Fruit fly (Drosophila melanogaster) whole organism, embryonic: ENCODE data around the gene pes.
A peak's percentile ranks its signal among the peaks of the same experiment; 100 is the strongest.

Experiments used
- Adf1 ChIP-seq: fragments of 200-800 bp; sonication (Bioruptor generic); IDR thresholded peaks from 2 replicates; pipeline ENCODE4 v1.3.6; 2022; ENCODE audit warnings: missing biosample characterization, missing genetic modification characterization
- CG10274 ChIP-seq: fragments of 200-800 bp; sonication (Bioruptor generic); optimal IDR thresholded peaks from 3 replicates; lab custom pipeline; 2017; ENCODE audit warnings: missing biosample characterization, mild to moderate bottlenecking, missing genetic modification characterization
- CG10654 ChIP-seq: fragments of 200-800 bp; sonication (Bioruptor generic); optimal IDR thresholded peaks from 2 replicates; lab custom pipeline; 2016; ENCODE audit warnings: missing biosample characterization, missing genetic modification characterization
- CG11696 ChIP-seq: fragments of 200-800 bp; sonication (Bioruptor generic); IDR thresholded peaks from 2 replicates; pipeline ENCODE4 v1.3.6; 2022; ENCODE audit warnings: missing biosample characterization, missing genetic modification characterization
- CG12071 ChIP-seq: fragments of 200-800 bp; sonication (Bioruptor generic); optimal IDR thresholded peaks from 3 replicates; lab custom pipeline; 2018; ENCODE audit warnings: missing biosample characterization, mild to moderate bottlenecking, missing genetic modification characterization
- CG1233 ChIP-seq: fragments of 200-800 bp; sonication (Bioruptor generic); optimal IDR thresholded peaks from 4 replicates; lab custom pipeline; 2018; ENCODE audit warnings: missing biosample characterization, mild to moderate bottlenecking, missing genetic modification characterization
- CG14710 ChIP-seq: fragments of 200-800 bp; sonication (Bioruptor generic); optimal IDR thresholded peaks from 3 replicates; lab custom pipeline; 2019; ENCODE audit warnings: missing biosample characterization, mild to moderate bottlenecking, missing genetic modification characterization, moderate library complexity
- CG15011 ChIP-seq: fragments of 200-800 bp; sonication (Bioruptor generic); optimal IDR thresholded peaks from 3 replicates; lab custom pipeline; 2018; ENCODE audit warnings: missing biosample characterization, mild to moderate bottlenecking, missing genetic modification characterization
- CG1529 ChIP-seq: fragments of 200-800 bp; sonication (Bioruptor generic); optimal IDR thresholded peaks from 3 replicates; lab custom pipeline; 2018; ENCODE audit warnings: missing biosample characterization, missing genetic modification characterization
- CG17568 ChIP-seq: fragments of 200-800 bp; sonication (Bioruptor generic); optimal IDR thresholded peaks from 2 replicates; lab custom pipeline; 2018; ENCODE audit warnings: missing biosample characterization, mild to moderate bottlenecking, missing genetic modification characterization, moderate library complexity
- CG2202 ChIP-seq: fragments of 200-800 bp; sonication (Bioruptor generic); optimal IDR thresholded peaks from 2 replicates; lab custom pipeline; 2018; ENCODE audit warnings: missing biosample characterization, mild to moderate bottlenecking, missing genetic modification characterization
- CG2678 ChIP-seq: fragments of 200-800 bp; sonication (Bioruptor generic); optimal IDR thresholded peaks from 3 replicates; lab custom pipeline; 2019; ENCODE audit warnings: missing biosample characterization, mild to moderate bottlenecking, missing genetic modification characterization, moderate library complexity
- CG2712 ChIP-seq: fragments of 200-800 bp; optimal IDR thresholded peaks from 3 replicates; lab custom pipeline; 2019; ENCODE audit warnings: missing biosample characterization, mild to moderate bottlenecking, missing genetic modification characterization, moderate library complexity
- CG2889 ChIP-seq: fragments of 200-800 bp; sonication (Bioruptor generic); IDR thresholded peaks from 3 replicates; pipeline ENCODE4 v1.3.6; 2022; ENCODE audit warnings: missing biosample characterization, missing genetic modification characterization
- CG31441 ChIP-seq: fragments of 200-800 bp; sonication (Bioruptor generic); IDR thresholded peaks from 2 replicates; pipeline ENCODE4 v1.3.6; 2022; ENCODE audit warnings: missing biosample characterization, missing genetic modification characterization
- CG32767 ChIP-seq: fragments of 200-800 bp; sonication (Bioruptor generic); IDR thresholded peaks from 2 replicates; pipeline ENCODE4 v1.3.6; 2022; ENCODE audit warnings: missing biosample characterization, missing genetic modification characterization
- CG4328 ChIP-seq: fragments of 200-800 bp; sonication (Bioruptor generic); optimal IDR thresholded peaks from 3 replicates; lab custom pipeline; 2017; ENCODE audit warnings: missing biosample characterization, missing genetic modification reagents, missing genetic modification characterization
- CG4424 ChIP-seq: fragments of 200-800 bp; sonication (Bioruptor generic); optimal IDR thresholded peaks from 3 replicates; lab custom pipeline; 2016; ENCODE audit warnings: missing biosample characterization, missing genetic modification characterization
- CG4617 ChIP-seq: fragments of 200-800 bp; sonication (Bioruptor generic); optimal IDR thresholded peaks from 3 replicates; lab custom pipeline; 2016; ENCODE audit warnings: missing biosample characterization, missing genetic modification characterization, borderline replicate concordance
- CG4820 ChIP-seq: fragments of 200-800 bp; sonication (Bioruptor generic); optimal IDR thresholded peaks from 3 replicates; lab custom pipeline; 2016; ENCODE audit warnings: missing biosample characterization, missing genetic modification characterization
- CG5953 ChIP-seq: fragments of 200-800 bp; sonication (Bioruptor generic); IDR thresholded peaks from 2 replicates; pipeline ENCODE4 v1.3.6; 2022; ENCODE audit warnings: missing biosample characterization, missing genetic modification characterization
- CG7928 ChIP-seq: fragments of 200-800 bp; sonication (Bioruptor generic); optimal IDR thresholded peaks from 2 replicates; lab custom pipeline; 2017; ENCODE audit warnings: missing biosample characterization, mild to moderate bottlenecking, missing genetic modification characterization
- CG8281 ChIP-seq: fragments of 200-800 bp; sonication (Bioruptor generic); optimal IDR thresholded peaks from 2 replicates; lab custom pipeline; 2018; ENCODE audit warnings: missing biosample characterization, mild to moderate bottlenecking, missing genetic modification characterization, moderate library complexity
- CG8388 ChIP-seq: fragments of 200-800 bp; sonication (Bioruptor generic); optimal IDR thresholded peaks from 2 replicates; lab custom pipeline; 2019; ENCODE audit warnings: missing biosample characterization, mild to moderate bottlenecking, missing genetic modification characterization, moderate library complexity
- CG9876 ChIP-seq: fragments of 200-800 bp; sonication (Bioruptor generic); optimal IDR thresholded peaks from 2 replicates; lab custom pipeline; 2016; ENCODE audit warnings: missing biosample characterization, missing genetic modification characterization
- CTCF ChIP-seq: fragments of 200-800 bp; sonication (Bioruptor generic); optimal IDR thresholded peaks from 2 replicates; lab custom pipeline; 2017; ENCODE audit warnings: missing biosample characterization, mild to moderate bottlenecking, missing genetic modification characterization, moderate library complexity
- D19A ChIP-seq: fragments of 200-800 bp; optimal IDR thresholded peaks from 3 replicates; lab custom pipeline; 2019; ENCODE audit warnings: missing biosample characterization, mild to moderate bottlenecking, missing genetic modification characterization, moderate library complexity
- Dbx ChIP-seq: fragments of 200-800 bp; sonication (Bioruptor generic); IDR thresholded peaks from 3 replicates; pipeline ENCODE4 v1.3.6; 2022; ENCODE audit warnings: missing biosample characterization, missing genetic modification characterization
- Dp ChIP-seq: fragments of 200-800 bp; sonication (Bioruptor generic); optimal IDR thresholded peaks from 2 replicates; lab custom pipeline; 2018; ENCODE audit warnings: missing biosample characterization, mild to moderate bottlenecking, missing genetic modification characterization, moderate library complexity
- E2f1 ChIP-seq: fragments of 200-800 bp; sonication (Bioruptor generic); IDR thresholded peaks from 2 replicates; pipeline ENCODE4 v1.3.6; 2022; ENCODE audit warnings: missing biosample characterization, missing genetic modification characterization
- Hand ChIP-seq: fragments of 200-800 bp; sonication (Bioruptor generic); optimal IDR thresholded peaks from 2 replicates; lab custom pipeline; 2017; ENCODE audit warnings: mild to moderate bottlenecking, missing biosample characterization, missing genetic modification reagents, missing genetic modification characterization
- Hsf ChIP-seq: fragments of 200-800 bp; sonication (Bioruptor generic); optimal IDR thresholded peaks from 3 replicates; lab custom pipeline; 2016; ENCODE audit warnings: missing biosample characterization, missing genetic modification characterization
- Lim3 ChIP-seq: fragments of 200-800 bp; sonication (Bioruptor generic); IDR thresholded peaks from 2 replicates; pipeline ENCODE4 v1.3.6; 2022; ENCODE audit warnings: missing biosample characterization, missing genetic modification characterization
- Nf-YC ChIP-seq: fragments of 200-800 bp; optimal IDR thresholded peaks from 3 replicates; lab custom pipeline; 2019; ENCODE audit warnings: missing biosample characterization, mild to moderate bottlenecking, missing genetic modification characterization, moderate library complexity
- Opbp ChIP-seq: fragments of 200-800 bp; sonication (Bioruptor generic); IDR thresholded peaks from 3 replicates; pipeline ENCODE4 v1.3.6; 2022; ENCODE audit warnings: missing biosample characterization, missing genetic modification characterization; ENCODE audit not compliant: partially characterized antibody
- Poxn ChIP-seq: fragments of 200-800 bp; sonication (Bioruptor generic); IDR thresholded peaks from 2 replicates; pipeline ENCODE4 v1.3.6; 2022; ENCODE audit warnings: missing biosample characterization, missing genetic modification characterization
- Side ChIP-seq: fragments of 200-800 bp; sonication (Bioruptor generic); optimal IDR thresholded peaks from 2 replicates; lab custom pipeline; 2016; ENCODE audit warnings: missing biosample characterization, missing genetic modification characterization
- ac ChIP-seq: fragments of 200-800 bp; sonication (Bioruptor generic); optimal IDR thresholded peaks from 3 replicates; lab custom pipeline; 2017; ENCODE audit warnings: missing biosample characterization, mild to moderate bottlenecking, missing genetic modification characterization
- aop ChIP-seq: fragments of 200-800 bp; sonication (Bioruptor generic); IDR thresholded peaks from 2 replicates; pipeline ENCODE4 v1.3.6; 2022; ENCODE audit warnings: missing biosample characterization, missing genetic modification characterization
- ase ChIP-seq: fragments of 200-800 bp; sonication (Bioruptor generic); IDR thresholded peaks from 3 replicates; pipeline ENCODE4 v1.3.6; 2022; ENCODE audit warnings: missing biosample characterization, missing genetic modification characterization
- crc ChIP-seq: fragments of 200-800 bp; sonication (Bioruptor generic); optimal IDR thresholded peaks from 2 replicates; lab custom pipeline; 2016; ENCODE audit warnings: missing biosample characterization, missing genetic modification characterization
- en ChIP-seq: fragments of 200-800 bp; sonication (Bioruptor generic); optimal IDR thresholded peaks from 2 replicates; lab custom pipeline; 2016; ENCODE audit warnings: missing biosample characterization, missing genetic modification characterization
- fd102C ChIP-seq: fragments of 200-800 bp; sonication (Bioruptor generic); optimal IDR thresholded peaks from 2 replicates; lab custom pipeline; 2018; ENCODE audit warnings: missing biosample characterization, mild to moderate bottlenecking, missing genetic modification characterization, moderate library complexity
- hbn ChIP-seq: fragments of 200-800 bp; sonication (Bioruptor generic); IDR thresholded peaks from 2 replicates; pipeline ENCODE4 v1.3.6; 2022; ENCODE audit warnings: missing biosample characterization, missing genetic modification characterization; ENCODE audit not compliant: partially characterized antibody
- jing ChIP-seq: fragments of 200-800 bp; sonication (Bioruptor generic); optimal IDR thresholded peaks from 2 replicates; lab custom pipeline; 2018; ENCODE audit warnings: missing biosample characterization, mild to moderate bottlenecking, missing genetic modification characterization
- phol ChIP-seq: fragments of 200-800 bp; sonication (Bioruptor generic); optimal IDR thresholded peaks from 3 replicates; lab custom pipeline; 2018; ENCODE audit warnings: missing biosample characterization, mild to moderate bottlenecking, missing genetic modification characterization, moderate library complexity
- sd ChIP-seq: fragments of 200-800 bp; sonication (Bioruptor generic); optimal IDR thresholded peaks from 3 replicates; lab custom pipeline; 2018; ENCODE audit warnings: missing biosample characterization, mild to moderate bottlenecking, missing genetic modification characterization, moderate library complexity
- sim ChIP-seq: fragments of 200-800 bp; sonication (Bioruptor generic); IDR thresholded peaks from 2 replicates; pipeline ENCODE4 v1.3.6; 2022; ENCODE audit warnings: missing biosample characterization, missing genetic modification characterization
- wek ChIP-seq: fragments of 200-800 bp; sonication (Bioruptor generic); optimal IDR thresholded peaks from 3 replicates; lab custom pipeline; 2018; ENCODE audit warnings: missing biosample characterization, mild to moderate bottlenecking, missing genetic modification characterization, moderate library complexity
- z ChIP-seq: fragments of 200-800 bp; sonication (Bioruptor generic); IDR thresholded peaks from 3 replicates; pipeline ENCODE4 v1.3.6; 2022; ENCODE audit warnings: missing biosample characterization, missing genetic modification characterization
- zfh1 ChIP-seq: fragments of 200-800 bp; sonication (Bioruptor generic); IDR thresholded peaks from 3 replicates; pipeline ENCODE4 v1.3.6; 2022; ENCODE audit warnings: missing biosample characterization, missing genetic modification characterization
- zfh2 ChIP-seq: fragments of 200-800 bp; sonication (Bioruptor generic); optimal IDR thresholded peaks from 2 replicates; lab custom pipeline; 2016; ENCODE audit warnings: missing biosample characterization, missing genetic modification characterization

Gene pes

DNA sequence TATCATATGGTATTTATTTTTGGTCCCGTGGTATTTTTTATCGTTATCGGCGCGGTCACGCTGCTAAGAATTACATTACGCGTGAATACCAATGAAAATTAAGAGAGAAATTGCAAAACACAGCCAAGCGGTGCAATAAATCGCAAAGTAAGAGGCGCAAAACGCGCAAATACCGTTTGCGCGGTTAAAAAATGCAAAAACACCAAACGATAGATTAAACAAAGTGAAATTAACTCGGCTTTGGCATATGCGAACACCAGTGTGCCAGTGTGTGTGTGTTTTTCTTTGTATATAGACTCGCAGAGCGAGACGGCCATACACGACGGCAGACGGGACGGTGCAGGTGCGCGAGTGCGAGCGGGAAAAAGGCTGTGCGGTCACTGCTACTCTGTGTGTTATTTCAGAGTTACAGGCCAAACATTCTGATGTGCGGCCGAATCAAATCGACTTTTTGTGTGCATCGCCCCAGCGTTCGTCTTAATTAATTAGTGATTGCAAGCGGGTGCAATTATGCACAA is 36.8 kb upstream of the pes start, which contains the start of gene Cka:
Gene Cka (plus strand): TSS at position 29 of the 518 bp plus-strand sequence.
- TF ChIP-seq ase (GFP tag; lab: Robert Waterston, UW) (0 out of 3 replicates have a peak, but pooled peaks have one; percentile 28), zfh1 (GFP tag; lab: Robert Waterston, UW) (no peak), Adf1 (no peak; the same call in 1 of the 2 replicates), CG32767 (GFP tag; lab: Robert Waterston, UW) (peak; percentile 77), CG11696 (no peak), Dp (GFP tag; lab: Kevin White, UChicago) (peak; percentile 17), CG14710 (peak; percentile 49), sd (peak; percentile 68), CG5953 (GFP tag; lab: Robert Waterston, UW) (no peak), D19A (tag; lab: Kevin White, UChicago) (no peak), CG8281 (tag; lab: Kevin White, UChicago) (no peak), Hsf (GFP tag; lab: Kevin White, UChicago) (no peak), Lim3 (GFP tag; lab: Robert Waterston, UW) (no peak), CG15011 (no peak), Poxn (GFP tag; lab: Robert Waterston, UW) (no peak), CG2889 (no peak), Hand (peak; percentile 2), CG9876 (GFP tag; lab: Kevin White, UChicago) (no peak), CG10274 (no peak), wek (GFP tag; lab: Kevin White, UChicago) (peak; percentile 40), CG2712 (tag; lab: Kevin White, UChicago) (no peak), CG12071 (GFP tag; lab: Kevin White, UChicago) (peak; percentile 59), E2f1 (GFP tag; lab: Robert Waterston, UW) (no peak), CG8388 (GFP tag; lab: Kevin White, UChicago) (no peak), fd102C (GFP tag; lab: Kevin White, UChicago) (no peak), CG31441 (GFP tag; lab: Robert Waterston, UW) (no peak), CG4424 (GFP tag; lab: Kevin White, UChicago) (no peak), CG17568 (GFP tag; lab: Kevin White, UChicago) (no peak), aop (GFP tag; lab: Robert Waterston, UW) (no peak), Side (no peak), jing (GFP tag; lab: Kevin White, UChicago) (no peak), CG2202 (tag; lab: Kevin White, UChicago) (no peak), z (GFP tag; lab: Robert Waterston, UW) (no peak), Dbx (0 out of 3 replicates have a peak, but pooled peaks have one; percentile 18), hbn (no peak), Opbp (GFP tag; lab: Robert Waterston, UW) (no peak), CG7928 (no peak), CG1233 (peak; percentile 23), sim (GFP tag; lab: Robert Waterston, UW) (peak; percentile 13; the same call in 1 of the 2 replicates), CG4617 (GFP tag; lab: Kevin White, UChicago) (peak; percentile 93), zfh2 (GFP tag; lab: Kevin White, UChicago) (no peak), CTCF (no peak), phol (tag; lab: Kevin White, UChicago) (peak; percentile 7), en (GFP tag; lab: Kevin White, UChicago) (no peak), CG1529 (GFP tag; lab: Kevin White, UChicago) (no peak), CG10654 (no peak), crc (GFP tag; lab: Kevin White, UChicago) (no peak), CG4820 (GFP tag; lab: Kevin White, UChicago) (no peak), Nf-YC (peak; percentile 81), CG4328 (GFP tag; lab: Kevin White, UChicago) (no peak), CG2678 (no peak), ac (GFP tag; lab: Kevin White, UChicago) (peak; percentile 3)
